Worm (Caenorhabditis elegans) whole organism, L4 larva: ENCODE measurements around the gene dkc-1.

Source experiments
- D1046.2 ChIP-seq: fragments of 200-800 bp; sonication (Bioruptor generic); IDR thresholded peaks from 2 replicates; pipeline ENCODE4 v1.3.6; 2022; ENCODE audit warnings: missing genetic modification characterization, missing compliant biosample characterization
- F10B5.3 ChIP-seq: sonication (generic microtip); optimal IDR thresholded peaks from 2 replicates; lab custom pipeline; 2016; ENCODE audit warnings: mild to moderate bottlenecking, missing genetic modification characterization, missing compliant biosample characterization
- F26F4.8 ChIP-seq: fragments of 200-800 bp; sonication (Bioruptor generic); conservative IDR thresholded peaks from 2 replicates; pipeline ENCODE4 v1.3.6; 2022; ENCODE audit warnings: missing genetic modification characterization, missing compliant biosample characterization
- T20F7.1 ChIP-seq: fragments of 200-800 bp; sonication (Bioruptor generic); optimal IDR thresholded peaks from 2 replicates; lab custom pipeline; 2018; ENCODE audit warnings: mild to moderate bottlenecking, missing genetic modification characterization, missing compliant biosample characterization
- ZK337.2 ChIP-seq: fragments of 200-800 bp; sonication (Bioruptor generic); IDR thresholded peaks from 2 replicates; pipeline ENCODE4 v1.3.6; 2022; ENCODE audit warnings: missing genetic modification reagents, missing genetic modification characterization, missing compliant biosample characterization
- aha-1 ChIP-seq: fragments of 150-350 bp; peaks from one replicate; lab custom pipeline; 2014; ENCODE audit warnings: missing biosample characterization, missing genetic modification characterization
- aly-2 ChIP-seq: sonication (generic microtip); optimal IDR thresholded peaks from 2 replicates; lab custom pipeline; 2018; ENCODE audit warnings: missing biosample characterization, missing genetic modification characterization
- ceh-20 ChIP-seq: fragments of 200-800 bp; sonication (Bioruptor generic); IDR thresholded peaks from 2 replicates; pipeline ENCODE4 v1.3.6; 2022; ENCODE audit warnings: missing genetic modification reagents, missing genetic modification characterization, missing compliant biosample characterization
- ceh-28 ChIP-seq: fragments of 150-350 bp; optimal IDR thresholded peaks from 2 replicates; lab custom pipeline; 2014; ENCODE audit warnings: missing biosample characterization, missing genetic modification reagents, missing genetic modification characterization
- ceh-44 ChIP-seq: fragments of 200-800 bp; sonication (Bioruptor generic); IDR thresholded peaks from 2 replicates; pipeline ENCODE4 v1.3.6; 2022; ENCODE audit warnings: missing genetic modification reagents, missing genetic modification characterization, missing compliant biosample characterization
- ctbp-1 ChIP-seq: fragments of 200-800 bp; sonication (Bioruptor generic); IDR thresholded peaks from 2 replicates; pipeline ENCODE4 v1.3.6; 2022; ENCODE audit warnings: missing genetic modification reagents, missing genetic modification characterization, missing compliant biosample characterization
- daf-12 ChIP-seq: fragments of 150-350 bp; optimal IDR thresholded peaks from 2 replicates; lab custom pipeline; 2014; ENCODE audit warnings: missing biosample characterization, missing genetic modification reagents, missing genetic modification characterization
- daf-16 ChIP-seq, 3 experiments: sonication (generic microtip); optimal IDR thresholded peaks; 2 replicates each; lab custom pipeline; 2016 to 2017; ENCODE audit warnings: missing genetic modification characterization in 3 of 3, missing genetic modification reagents in 3 of 3, mild to moderate bottlenecking in 2 of 3, missing compliant biosample characterization in 2 of 3, missing biosample characterization in 1 of 3, moderate library complexity in 1 of 3
- dmd-6 ChIP-seq: fragments of 200-800 bp; sonication (Bioruptor generic); IDR thresholded peaks from 2 replicates; pipeline ENCODE4 v1.3.6; 2022; ENCODE audit warnings: missing genetic modification reagents, missing genetic modification characterization, missing compliant biosample characterization
- dve-1 ChIP-seq: sonication (generic microtip); optimal IDR thresholded peaks from 2 replicates; lab custom pipeline; 2017; ENCODE audit warnings: antibody characterized with exemption, mild to moderate bottlenecking, missing genetic modification characterization, missing compliant biosample characterization; ENCODE audit not compliant: insufficient read depth
- egl-27 ChIP-seq: sonication (generic microtip); optimal IDR thresholded peaks from 3 replicates; lab custom pipeline; 2017; ENCODE audit warnings: missing biosample characterization, missing genetic modification reagents, missing genetic modification characterization
- fkh-10 ChIP-seq: fragments of 150-350 bp; optimal IDR thresholded peaks from 2 replicates; lab custom pipeline; 2014; ENCODE audit warnings: missing biosample characterization, missing genetic modification reagents, missing genetic modification characterization
- fos-1 ChIP-seq: fragments of 150-350 bp; optimal IDR thresholded peaks from 2 replicates; lab custom pipeline; 2014; ENCODE audit warnings: missing biosample characterization, missing genetic modification characterization
- hlh-11 ChIP-seq: fragments of 200-800 bp; sonication (Bioruptor generic); optimal IDR thresholded peaks from 2 replicates; lab custom pipeline; 2018; ENCODE audit warnings: mild to moderate bottlenecking, missing genetic modification characterization, missing compliant biosample characterization
- hlh-30 ChIP-seq: sonication (generic microtip); optimal IDR thresholded peaks from 2 replicates; lab custom pipeline; 2017; ENCODE audit warnings: antibody characterized with exemption, mild to moderate bottlenecking, missing genetic modification characterization, missing compliant biosample characterization; ENCODE audit not compliant: insufficient read depth
- hmg-1.1 ChIP-seq: fragments of 200-800 bp; sonication (Bioruptor generic); IDR thresholded peaks from 2 replicates; pipeline ENCODE4 v1.3.6; 2022; ENCODE audit warnings: missing genetic modification reagents, missing genetic modification characterization, missing compliant biosample characterization
- lin-39 ChIP-seq: fragments of 150-350 bp; optimal IDR thresholded peaks from 2 replicates; lab custom pipeline; 2014; ENCODE audit warnings: missing biosample characterization, missing genetic modification reagents, missing genetic modification characterization
- lsy-2 ChIP-seq, 2 experiments: fragments of 150-350 bp in 1 of 2; sonication (generic microtip) in 1 of 2; optimal IDR thresholded peaks; 2 replicates each; lab custom pipeline; 2014 to 2017; ENCODE audit warnings: missing biosample characterization in 2 of 2, missing genetic modification characterization in 2 of 2
- madf-9 ChIP-seq: fragments of 200-800 bp; sonication (Bioruptor generic); conservative IDR thresholded peaks from 2 replicates; pipeline ENCODE4 v1.3.6; 2022; ENCODE audit warnings: missing genetic modification reagents, missing genetic modification characterization, missing compliant biosample characterization
- mdl-1 ChIP-seq, 2 experiments: fragments of 150-350 bp in 1 of 2; sonication (generic microtip) in 1 of 2; optimal IDR thresholded peaks; 2 replicates each; lab custom pipeline; 2014 to 2017; ENCODE audit warnings: missing biosample characterization in 2 of 2, missing genetic modification characterization in 2 of 2
- mdt-29 ChIP-seq: fragments of 200-800 bp; sonication (Bioruptor generic); IDR thresholded peaks from 2 replicates; pipeline ENCODE4 v1.3.6; 2022; ENCODE audit warnings: missing genetic modification reagents, missing genetic modification characterization, missing compliant biosample characterization
- mep-1 ChIP-seq: fragments of 150-350 bp; sonication (generic microtip); optimal IDR thresholded peaks from 3 replicates; lab custom pipeline; 2014; ENCODE audit warnings: missing biosample characterization, missing genetic modification characterization
- mxl-2 ChIP-seq: fragments of 200-800 bp; sonication (Bioruptor generic); conservative IDR thresholded peaks from 2 replicates; pipeline ENCODE4 v1.3.6; 2022; ENCODE audit warnings: missing genetic modification reagents, missing genetic modification characterization, missing compliant biosample characterization
- mxl-3 ChIP-seq: fragments of 200-800 bp; sonication (Bioruptor generic); optimal IDR thresholded peaks from 2 replicates; lab custom pipeline; 2018; ENCODE audit warnings: mild to moderate bottlenecking, missing genetic modification characterization, missing compliant biosample characterization
- nhr-10 ChIP-seq: fragments of 150-350 bp; optimal IDR thresholded peaks from 2 replicates; lab custom pipeline; 2014; ENCODE audit warnings: missing biosample characterization, missing genetic modification characterization
- nhr-102 ChIP-seq: sonication (generic microtip); optimal IDR thresholded peaks from 2 replicates; lab custom pipeline; 2016; ENCODE audit warnings: mild to moderate bottlenecking, missing genetic modification characterization, moderate library complexity, missing compliant biosample characterization
- nhr-11 ChIP-seq: fragments of 150-350 bp; optimal IDR thresholded peaks from 2 replicates; lab custom pipeline; 2014; ENCODE audit warnings: missing biosample characterization, missing genetic modification characterization
- nhr-25 ChIP-seq: sonication (generic microtip); optimal IDR thresholded peaks from 2 replicates; lab custom pipeline; 2017; ENCODE audit warnings: missing genetic modification characterization, mild to moderate bottlenecking, missing compliant biosample characterization, antibody characterized with exemption, moderate library complexity, borderline replicate concordance; ENCODE audit not compliant: insufficient read depth
- nhr-28 ChIP-seq: fragments of 150-350 bp; optimal IDR thresholded peaks from 2 replicates; lab custom pipeline; 2014; ENCODE audit warnings: missing biosample characterization, missing genetic modification characterization
- nhr-76 ChIP-seq: fragments of 150-350 bp; optimal IDR thresholded peaks from 2 replicates; lab custom pipeline; 2014; ENCODE audit warnings: missing biosample characterization, missing genetic modification characterization
- php-3 ChIP-seq: fragments of 200-800 bp; sonication (Bioruptor generic); IDR thresholded peaks from 2 replicates; pipeline ENCODE4 v1.3.6; 2022; ENCODE audit warnings: missing genetic modification reagents, missing genetic modification characterization, missing compliant biosample characterization
- saeg-2 ChIP-seq: fragments of 200-800 bp; sonication (Bioruptor generic); IDR thresholded peaks from 2 replicates; pipeline ENCODE4 v1.3.6; 2022; ENCODE audit warnings: missing genetic modification reagents, missing genetic modification characterization, missing compliant biosample characterization
- set-16 ChIP-seq: fragments of 200-800 bp; sonication (Bioruptor generic); IDR thresholded peaks from 2 replicates; pipeline ENCODE4 v1.3.6; 2022; ENCODE audit warnings: missing genetic modification reagents, missing genetic modification characterization, missing compliant biosample characterization
- tag-97 ChIP-seq: fragments of 200-800 bp; sonication (Bioruptor generic); IDR thresholded peaks from 2 replicates; pipeline ENCODE4 v1.3.6; 2022; ENCODE audit warnings: missing genetic modification characterization, missing compliant biosample characterization
- tra-1 ChIP-seq: fragments of 200-800 bp; sonication (Bioruptor generic); IDR thresholded peaks from 2 replicates; pipeline ENCODE4 v1.3.6; 2022; ENCODE audit warnings: missing genetic modification reagents, missing genetic modification characterization, missing compliant biosample characterization
- unc-130 ChIP-seq: sonication (generic microtip); optimal IDR thresholded peaks from 2 replicates; lab custom pipeline; 2016; ENCODE audit warnings: missing genetic modification reagents, missing genetic modification characterization, missing compliant biosample characterization
- unc-39 ChIP-seq: sonication (generic microtip); optimal IDR thresholded peaks from 2 replicates; lab custom pipeline; 2017; ENCODE audit warnings: missing biosample characterization, missing genetic modification characterization
- unc-62 ChIP-seq, 3 experiments: fragments of 150-350 bp in 1 of 3; sonication (generic microtip); optimal IDR thresholded peaks in 2 of 3; peaks in 1 of 3; 1 replicate in 1 of 3; 2 replicates in 2 of 3; lab custom pipeline; 2014 to 2017; ENCODE audit warnings: missing biosample characterization in 3 of 3, missing genetic modification characterization in 3 of 3, missing genetic modification reagents in 3 of 3, missing genotype in 1 of 3
- vab-7 ChIP-seq: fragments of 200-800 bp; sonication (Bioruptor generic); IDR thresholded peaks from 2 replicates; pipeline ENCODE4 v1.3.6; 2022; ENCODE audit warnings: missing genetic modification reagents, missing genetic modification characterization, missing compliant biosample characterization
- zfp-2 ChIP-seq: sonication (generic microtip); optimal IDR thresholded peaks from 2 replicates; lab custom pipeline; 2016; ENCODE audit warnings: mild to moderate bottlenecking, missing genetic modification characterization, missing compliant biosample characterization
- zfp-3 ChIP-seq: fragments of 200-800 bp; sonication (Bioruptor generic); conservative IDR thresholded peaks from 2 replicates; pipeline ENCODE4 v1.3.6; 2022; ENCODE audit warnings: missing genetic modification reagents, missing genetic modification characterization, missing compliant biosample characterization
- zip-2 ChIP-seq: fragments of 150-350 bp; optimal IDR thresholded peaks from 2 replicates; lab custom pipeline; 2014; ENCODE audit warnings: missing biosample characterization, missing genetic modification characterization
- ztf-11 ChIP-seq: fragments of 150-350 bp; optimal IDR thresholded peaks from 2 replicates; lab custom pipeline; 2014; ENCODE audit warnings: missing biosample characterization, missing genetic modification characterization

The dkc-1 gene

DNA sequence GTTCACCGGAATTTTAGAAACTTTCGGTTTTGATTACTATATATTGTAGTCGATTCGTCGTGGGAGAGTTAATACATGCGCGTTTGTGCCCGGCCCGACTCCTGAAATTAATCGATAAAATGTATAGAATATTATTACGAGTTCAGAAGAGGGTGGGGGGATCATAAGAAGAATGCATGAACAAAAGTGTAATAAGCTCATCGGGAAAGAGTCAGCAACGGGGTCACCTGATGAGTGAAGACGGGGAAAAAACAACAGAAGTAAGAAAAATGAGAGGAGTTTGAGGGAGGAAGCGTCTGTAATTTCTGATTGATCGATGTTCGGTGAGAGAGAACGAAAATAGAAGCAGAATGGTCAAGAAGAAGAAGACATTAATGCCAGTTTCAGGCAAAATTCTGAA lies 32.1 kb upstream of the dkc-1 start, which contains the start of gene W09D10.4:
Gene W09D10.4 (minus strand): TSS at position 101 of the 400 bp plus-strand sequence.
- peak; percentile 5 for TF ChIP-seq T20F7.1 (GFP tag; lab: Kevin White, UChicago)
- peak; percentile 3 for TF ChIP-seq nhr-11 (tag; lab: Kevin White, UChicago)
- peak in 1 of 2 experiments; percentile 19 for TF ChIP-seq daf-16 (GFP tag; optimal IDR thresholded peaks at IDR 0.05; lab: Kevin White, UChicago)
- TF ChIP-seq daf-16 (tag; optimal IDR thresholded peaks at IDR 0.05; lab: Kevin White, UChicago), result no peak
- TF ChIP-seq tag-97, result no peak

DNA sequence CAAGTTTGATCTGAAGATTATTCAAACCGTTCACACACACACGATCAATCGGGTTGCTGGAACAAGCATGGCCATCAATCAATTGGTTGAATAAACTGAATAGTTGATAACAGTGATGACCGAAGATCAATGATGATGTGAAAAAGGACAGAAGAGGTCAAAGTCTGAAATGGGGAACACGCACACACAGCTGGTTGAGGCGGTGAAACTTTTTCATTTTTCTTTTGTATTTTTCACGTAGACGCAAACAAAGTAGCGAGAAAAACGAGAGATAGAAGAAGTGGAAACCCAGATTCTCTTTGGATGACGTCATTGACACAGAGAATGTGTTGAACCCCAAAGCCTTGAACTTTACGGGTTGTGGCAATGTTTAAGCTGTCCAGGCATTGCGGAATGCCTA lies 30.8 kb upstream of the dkc-1 start:
- TF ChIP-seq nhr-76 (tag; lab: Kevin White, UChicago) (no peak), egl-27 (no peak), nhr-10 (peak; percentile 87), hlh-11 (peak; percentile 95), php-3 (GFP tag; lab: Robert Waterston, UW) (peak; percentile 46), dmd-6 (GFP tag; lab: Robert Waterston, UW) (peak; percentile 92), ceh-20 (GFP tag; lab: Robert Waterston, UW) (peak; percentile 81), mxl-2 (GFP tag; lab: Robert Waterston, UW) (no peak), saeg-2 (GFP tag; lab: Robert Waterston, UW) (no peak), mep-1 (tag; lab: Kevin White, UChicago) (peak; percentile 68), F10B5.3 (tag; lab: Kevin White, UChicago) (no peak), lin-39 (no peak), ztf-11 (tag; lab: Kevin White, UChicago) (no peak), unc-62 (GFP tag; optimal IDR thresholded peaks at IDR 0.05 in 1 of 2; lab: Kevin White, UChicago) (peak in 1 of 2 experiments; percentile 93), unc-62 (tag; optimal IDR thresholded peaks at IDR 0.05; lab: Kevin White, UChicago) (no peak), hlh-30 (tag; lab: Kevin White, UChicago) (peak; percentile 54), ceh-44 (GFP tag; lab: Robert Waterston, UW) (no peak), fkh-10 (GFP tag; lab: Kevin White, UChicago) (no peak), zip-2 (tag; lab: Kevin White, UChicago) (no peak), dve-1 (tag; lab: Kevin White, UChicago) (peak; percentile 93), aha-1 (tag; lab: Kevin White, UChicago) (peak; percentile 99), ceh-28 (no peak), nhr-25 (tag; lab: Kevin White, UChicago) (peak; percentile 68), F26F4.8 (GFP tag; lab: Robert Waterston, UW) (no peak), set-16 (GFP tag; lab: Robert Waterston, UW) (no peak), lsy-2 (tag; optimal IDR thresholded peaks at IDR 0.05; lab: Kevin White, UChicago) (peak; percentile 42 to 67), D1046.2 (no peak), daf-12 (tag; lab: Kevin White, UChicago) (no peak), madf-9 (no peak), nhr-102 (tag; lab: Kevin White, UChicago) (peak; percentile 38), nhr-28 (tag; lab: Kevin White, UChicago) (peak; percentile 76), vab-7 (no peak), ZK337.2 (GFP tag; lab: Robert Waterston, UW) (no peak), zfp-3 (GFP tag; lab: Robert Waterston, UW) (no peak), unc-39 (no peak), mdt-29 (GFP tag; lab: Robert Waterston, UW) (0 out of 2 replicates have a peak, but pooled peaks have one; percentile 17), daf-16 (GFP tag; optimal IDR thresholded peaks at IDR 0.05; lab: Kevin White, UChicago) (peak in 1 of 2 experiments; percentile 30), daf-16 (tag; optimal IDR thresholded peaks at IDR 0.05; lab: Kevin White, UChicago) (peak; percentile 41), unc-130 (GFP tag; lab: Kevin White, UChicago) (no peak), ctbp-1 (GFP tag; lab: Robert Waterston, UW) (peak; percentile 11; the same call in 1 of the 2 replicates), mxl-3 (GFP tag; lab: Kevin White, UChicago) (peak; percentile 93), zfp-2 (tag; lab: Kevin White, UChicago) (no peak), fos-1 (no peak), aly-2 (no peak), tra-1 (peak; percentile 64; the same call in 1 of the 2 replicates), hmg-1.1 (GFP tag; lab: Robert Waterston, UW) (no peak), mdl-1 (tag; optimal IDR thresholded peaks at IDR 0.05; lab: Kevin White, UChicago) (peak; percentile 22 to 86)
